Worm (Caenorhabditis elegans) whole organism, young adult: ENCODE results near the gene trx-2.

Experiments
- B0336.3 ChIP-seq: fragments of 200-800 bp; sonication (Bioruptor generic); IDR thresholded peaks from 2 replicates; pipeline ENCODE4 v1.3.6; 2022; ENCODE audit warnings: missing genetic modification characterization, missing compliant biosample characterization
- F33H1.4 ChIP-seq: fragments of 200-800 bp; sonication (Bioruptor generic); IDR thresholded peaks from 2 replicates; pipeline ENCODE4 v1.3.6; 2022; ENCODE audit warnings: missing genetic modification reagents, missing genetic modification characterization, missing compliant biosample characterization
- Y53G8AR.9 ChIP-seq: fragments of 200-800 bp; sonication (Bioruptor generic); conservative IDR thresholded peaks from 2 replicates; pipeline ENCODE4 v1.3.6; 2022; ENCODE audit warnings: missing genetic modification reagents, missing genetic modification characterization, missing compliant biosample characterization
- athp-1 ChIP-seq: sonication (generic microtip); optimal IDR thresholded peaks from 2 replicates; lab custom pipeline; 2017; ENCODE audit warnings: mild to moderate bottlenecking, missing genetic modification characterization, missing compliant biosample characterization
- ceh-91 ChIP-seq: fragments of 200-800 bp; sonication (Bioruptor generic); IDR thresholded peaks from 2 replicates; pipeline ENCODE4 v1.3.6; 2022; ENCODE audit warnings: missing genetic modification reagents, missing genetic modification characterization, missing compliant biosample characterization
- ets-4 ChIP-seq: fragments of 200-800 bp; sonication (Bioruptor generic); optimal IDR thresholded peaks from 2 replicates; lab custom pipeline; 2018; ENCODE audit warnings: mild to moderate bottlenecking, missing genetic modification characterization, missing compliant biosample characterization
- hmg-1.2 ChIP-seq: fragments of 200-800 bp; sonication (Bioruptor generic); IDR thresholded peaks from 2 replicates; pipeline ENCODE4 v1.3.6; 2022; ENCODE audit warnings: missing genetic modification reagents, missing genetic modification characterization, missing compliant biosample characterization
- madf-8 ChIP-seq: fragments of 200-800 bp; sonication (Bioruptor generic); conservative IDR thresholded peaks from 2 replicates; pipeline ENCODE4 v1.3.6; 2022; ENCODE audit warnings: missing genetic modification reagents, missing genetic modification characterization, missing compliant biosample characterization
- zim-3 ChIP-seq: sonication (generic microtip); optimal IDR thresholded peaks from 2 replicates; lab custom pipeline; 2017; ENCODE audit warnings: mild to moderate bottlenecking, missing genetic modification characterization, moderate library complexity, missing compliant biosample characterization

- TF ChIP-seq athp-1 (tag; lab: Kevin White, UChicago) (no peak), F33H1.4 (GFP tag; lab: Robert Waterston, UW) (no peak), B0336.3 (GFP tag; lab: Robert Waterston, UW) (no peak), madf-8 (no peak), ets-4 (no peak), Y53G8AR.9 (GFP tag; lab: Robert Waterston, UW) (no peak), ceh-91 (GFP tag; lab: Robert Waterston, UW) (no peak), zim-3 (tag; lab: Kevin White, UChicago) (no peak), hmg-1.2 (no peak)
These were observed 49.4 kb downstream of the trx-2 start for ce11 chrV:10363834-10364233.
